Worm (Caenorhabditis elegans): ENCODE data around the gene ubc-7.

Gene ubc-7

DNA sequence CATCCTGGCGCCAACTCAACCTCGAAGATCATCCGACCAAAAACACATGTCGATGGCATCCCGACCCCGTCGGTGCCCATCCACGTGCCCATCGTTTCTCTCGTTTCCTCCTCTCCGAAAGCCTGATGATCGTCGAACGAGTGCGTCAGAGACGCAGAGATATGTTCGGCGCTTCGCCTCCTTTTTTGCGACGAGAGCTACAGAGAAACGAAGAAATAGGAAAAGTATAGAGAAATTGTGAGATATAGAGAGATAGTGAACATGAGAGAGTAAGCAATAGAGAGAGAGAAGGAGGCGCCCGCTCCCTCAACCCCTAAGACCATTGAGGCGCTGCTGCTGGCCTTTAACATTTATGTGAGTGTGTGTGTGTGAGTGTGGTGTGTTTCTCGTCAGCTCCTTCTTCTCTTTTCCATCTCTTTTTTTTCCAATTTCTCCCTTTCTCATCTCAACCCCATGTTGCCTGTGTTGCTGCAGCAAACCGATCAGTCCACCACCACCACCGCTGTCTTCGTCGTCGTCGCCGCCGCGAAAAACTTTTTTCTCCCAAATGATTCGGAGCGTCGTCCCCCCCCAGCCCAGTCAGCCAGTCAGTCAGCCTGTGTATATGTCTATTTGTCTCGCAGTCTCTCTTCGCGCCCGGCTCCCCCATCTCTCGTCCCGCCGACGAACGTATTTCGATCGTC is 11.7 kb downstream of the ubc-7 start, which contains the start of gene hlh-11 (continued):
- 0 out of 2 replicates have a peak, but pooled peaks have one; percentile 14 for TF ChIP-seq D1046.2 (GFP tag; IDR thresholded peaks at IDR 0.05)
- TF ChIP-seq cey-2 (tag; optimal IDR thresholded peaks at IDR 0.05; ENCODE audit: borderline replicate concordance, insufficient read depth), result peak; percentile 64
- peak; percentile 64 for TF ChIP-seq ceh-20 (GFP tag; IDR thresholded peaks at IDR 0.05)
- peak; percentile 33; the same call in 1 of the 2 replicates for TF ChIP-seq lin-29 (GFP tag; IDR thresholded peaks at IDR 0.05)
- TF ChIP-seq ZK546.5 (tag; optimal IDR thresholded peaks at IDR 0.05), result peak in 1 of 2 experiments; percentile 47
- peak; percentile 48 for TF ChIP-seq zag-1 (tag; optimal IDR thresholded peaks at IDR 0.05)

DNA sequence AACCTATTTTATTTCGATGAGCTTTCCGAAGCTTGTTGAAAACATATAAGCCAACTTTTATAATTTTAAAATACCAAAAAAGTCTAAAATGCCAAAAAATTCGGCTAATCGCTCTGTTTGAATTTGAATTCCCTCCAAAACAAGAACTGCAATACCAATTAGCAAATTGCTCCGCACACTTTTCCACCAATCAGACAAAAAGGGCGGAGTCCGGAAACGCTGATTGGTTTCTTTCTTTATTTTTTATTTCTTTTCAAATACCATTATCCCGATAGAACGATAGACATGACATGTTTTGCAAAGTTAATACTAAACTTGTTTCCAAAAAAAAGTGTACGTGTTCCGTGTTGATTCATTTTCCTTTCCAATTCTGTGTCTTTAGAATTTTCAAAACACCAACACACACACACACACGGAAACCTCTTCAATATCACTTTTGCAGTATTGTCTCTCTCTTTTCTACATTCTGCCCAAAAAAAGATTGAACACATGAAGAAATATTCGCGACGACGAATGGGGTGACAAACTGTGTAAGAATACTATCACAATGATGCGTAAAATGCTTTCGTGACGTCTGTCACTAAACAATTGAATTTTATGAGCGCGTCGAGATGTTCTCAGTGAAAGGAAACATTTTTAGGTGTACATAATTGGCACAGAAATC is 13.2 kb downstream of the ubc-7 start:
- TF ChIP-seq daf-16 (GFP tag; optimal IDR thresholded peaks at IDR 0.05), result no peak
- TF ChIP-seq daf-16 (tag; optimal IDR thresholded peaks at IDR 0.05), result peak; percentile 23
- no peak for TF ChIP-seq nhr-25 (tag; optimal IDR thresholded peaks at IDR 0.05; ENCODE audit: borderline replicate concordance, insufficient read depth)
- TF ChIP-seq mdt-29 (GFP tag; IDR thresholded peaks at IDR 0.05), result no peak
- no peak for TF ChIP-seq ces-1 (GFP tag; optimal IDR thresholded peaks at IDR 0.05)
- peak; percentile 44 for TF ChIP-seq hlh-30 (tag; optimal IDR thresholded peaks at IDR 0.05; ENCODE audit: insufficient read depth)
- TF ChIP-seq spr-3 (GFP tag; optimal IDR thresholded peaks at IDR 0.05), result no peak
- peak; percentile 50 for TF ChIP-seq dve-1 (tag; optimal IDR thresholded peaks at IDR 0.05; ENCODE audit: insufficient read depth)
- TF ChIP-seq mxl-3 (GFP tag; optimal IDR thresholded peaks at IDR 0.05), result peak; percentile 23
- TF ChIP-seq madf-5 (GFP tag; IDR thresholded peaks at IDR 0.05), result no peak
- TF ChIP-seq nhr-28 (tag; optimal IDR thresholded peaks at IDR 0.05), result peak; percentile 61
- no peak for TF ChIP-seq lin-38 (GFP tag; IDR thresholded peaks at IDR 0.05)
- TF ChIP-seq unc-62 (GFP tag; optimal IDR thresholded peaks at IDR 0.05 in 1 of 2), result no peak
- no peak for TF ChIP-seq unc-62 (tag; optimal IDR thresholded peaks at IDR 0.05)
- TF ChIP-seq pha-4 (GFP tag; IDR thresholded peaks at IDR 0.05), result no peak
- no peak for TF ChIP-seq pha-4 (tag; optimal IDR thresholded peaks at IDR 0.05)
- no peak for TF ChIP-seq ZK337.2 (GFP tag; IDR thresholded peaks at IDR 0.05)
- TF ChIP-seq F26F4.8 (GFP tag; conservative IDR thresholded peaks at IDR 0.05), result no peak
- TF ChIP-seq mxl-2 (GFP tag; conservative IDR thresholded peaks at IDR 0.05), result no peak
- no peak for TF ChIP-seq unc-130 (GFP tag; optimal IDR thresholded peaks at IDR 0.05)
- no peak for TF ChIP-seq Y75B8A.6 (GFP tag; IDR thresholded peaks at IDR 0.05)
- no peak for TF ChIP-seq ceh-44 (GFP tag; IDR thresholded peaks at IDR 0.05)
- no peak for TF ChIP-seq saeg-2 (GFP tag; IDR thresholded peaks at IDR 0.05)
- peak; percentile 14 for TF ChIP-seq mes-2 (tag; optimal IDR thresholded peaks at IDR 0.05; ENCODE audit: poor library complexity, severe bottlenecking)
- no peak for TF ChIP-seq F44E2.7 (GFP tag; IDR thresholded peaks at IDR 0.05)
- no peak for TF ChIP-seq egl-27 (tag; optimal IDR thresholded peaks at IDR 0.05)
- no peak for TF ChIP-seq nhr-111 (GFP tag; optimal IDR thresholded peaks at IDR 0.05)
- no peak for TF ChIP-seq nhr-76 (tag; optimal IDR thresholded peaks at IDR 0.05)

DNA sequence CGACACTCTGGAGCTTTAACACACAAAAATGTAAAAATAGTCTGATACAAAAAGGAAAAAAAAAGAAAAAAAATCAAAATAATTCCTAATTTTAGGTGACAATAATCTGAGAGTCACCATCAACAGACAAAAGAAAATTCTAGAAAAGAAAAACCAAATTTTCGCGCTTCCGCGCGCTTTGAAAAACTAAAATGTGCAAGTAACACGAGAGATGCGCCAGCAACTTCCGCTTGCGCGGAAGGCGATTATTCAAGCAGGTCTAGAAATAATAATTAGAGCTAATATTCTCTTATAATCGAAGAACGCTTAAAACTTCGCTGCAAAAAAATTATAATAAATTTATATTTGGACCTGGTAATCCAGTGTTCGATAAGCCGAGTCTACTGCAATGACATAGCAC is 14.0 kb downstream of the ubc-7 start:
- TF ChIP-seq aha-1 (tag), result peak; percentile 66
- TF ChIP-seq snpc-1.2 (GFP tag; IDR thresholded peaks at IDR 0.05), result peak; percentile 87
- no peak for TF ChIP-seq F10B5.3 (tag; optimal IDR thresholded peaks at IDR 0.05)
- 0 out of 2 replicates have a peak, but pooled peaks have one; percentile 34 for TF ChIP-seq vab-7 (GFP tag; IDR thresholded peaks at IDR 0.05)
- peak; percentile 94 for TF ChIP-seq Y48G9A.11 (GFP tag; IDR thresholded peaks at IDR 0.05)
- peak; percentile 95 for TF ChIP-seq lin-38 (GFP tag; IDR thresholded peaks at IDR 0.05)
- TF ChIP-seq T26A8.4 (GFP tag; IDR thresholded peaks at IDR 0.05), result no peak
- peak; percentile 73; the same call in 1 of the 2 replicates for TF ChIP-seq arid-1 (GFP tag; conservative IDR thresholded peaks at IDR 0.05)
- peak; percentile 37; the same call in 1 of the 2 replicates for TF ChIP-seq tra-1 (GFP tag; IDR thresholded peaks at IDR 0.05)
- peak; percentile 96 for TF ChIP-seq unc-130 (GFP tag; optimal IDR thresholded peaks at IDR 0.05)
- no peak for TF ChIP-seq pqm-1 (tag; optimal IDR thresholded peaks at IDR 0.05)
- peak; percentile 97 for TF ChIP-seq F49E8.2 (tag; optimal IDR thresholded peaks at IDR 0.05; ENCODE audit: borderline replicate concordance)
- TF ChIP-seq zip-2 (tag; optimal IDR thresholded peaks at IDR 0.05), result no peak
- TF ChIP-seq mdt-29 (GFP tag; IDR thresholded peaks at IDR 0.05), result peak; percentile 47; the same call in 1 of the 2 replicates
